Fruit fly (Drosophila melanogaster) whole organism, embryonic: Measurements from ENCODE around the gene dlt.

Experiments used
- Adf1 ChIP-seq: fragments of 200-800 bp; sonication (Bioruptor generic); IDR thresholded peaks from 2 replicates; pipeline ENCODE4 v1.3.6; 2022; ENCODE audit warnings: missing biosample characterization, missing genetic modification characterization
- Asciz ChIP-seq: fragments of 200-800 bp; sonication (Bioruptor generic); optimal IDR thresholded peaks from 2 replicates; lab custom pipeline; 2017; ENCODE audit warnings: missing biosample characterization, mild to moderate bottlenecking, missing genetic modification characterization, missing genetic modification reagents
- Blimp-1 ChIP-seq: fragments of 200-800 bp; sonication (Bioruptor generic); optimal IDR thresholded peaks from 3 replicates; lab custom pipeline; 2018; ENCODE audit warnings: missing biosample characterization, missing genetic modification characterization, mild to moderate bottlenecking, moderate library complexity, missing genetic modification reagents
- CG10274 ChIP-seq: fragments of 200-800 bp; sonication (Bioruptor generic); optimal IDR thresholded peaks from 3 replicates; lab custom pipeline; 2017; ENCODE audit warnings: missing biosample characterization, mild to moderate bottlenecking, missing genetic modification characterization
- CG11695 ChIP-seq: fragments of 200-800 bp; sonication (Bioruptor generic); IDR thresholded peaks from 3 replicates; pipeline ENCODE4 v1.3.6; 2022; ENCODE audit warnings: missing biosample characterization, missing genetic modification characterization
- CG12104 ChIP-seq: fragments of 200-800 bp; sonication (Bioruptor generic); optimal IDR thresholded peaks from 3 replicates; lab custom pipeline; 2016; ENCODE audit warnings: missing biosample characterization, missing genetic modification characterization
- CG15269 ChIP-seq: fragments of 200-800 bp; sonication (Bioruptor generic); optimal IDR thresholded peaks from 2 replicates; lab custom pipeline; 2018; ENCODE audit warnings: missing biosample characterization, mild to moderate bottlenecking, missing genetic modification characterization, moderate library complexity
- CG1603 ChIP-seq: fragments of 200-800 bp; sonication (Bioruptor generic); optimal IDR thresholded peaks from 2 replicates; lab custom pipeline; 2019; ENCODE audit warnings: missing biosample characterization, mild to moderate bottlenecking, missing genetic modification characterization, moderate library complexity
- CG17359 ChIP-seq: fragments of 200-800 bp; sonication (Bioruptor generic); optimal IDR thresholded peaks from 3 replicates; lab custom pipeline; 2018; ENCODE audit warnings: missing biosample characterization, mild to moderate bottlenecking, missing genetic modification characterization, moderate library complexity
- CG17829 ChIP-seq: fragments of 200-800 bp; optimal IDR thresholded peaks from 2 replicates; lab custom pipeline; 2019; ENCODE audit warnings: missing biosample characterization, mild to moderate bottlenecking, missing genetic modification characterization, moderate library complexity
- CG17912 ChIP-seq: fragments of 200-800 bp; sonication (Bioruptor generic); optimal IDR thresholded peaks from 2 replicates; lab custom pipeline; 2018; ENCODE audit warnings: missing biosample characterization, mild to moderate bottlenecking, missing genetic modification characterization
- CG31224 ChIP-seq: fragments of 200-800 bp; sonication (Bioruptor generic); IDR thresholded peaks from 2 replicates; pipeline ENCODE4 v1.3.6; 2022; ENCODE audit warnings: missing biosample characterization, missing genetic modification characterization
- CG32772 ChIP-seq: fragments of 200-800 bp; sonication (Bioruptor generic); IDR thresholded peaks from 2 replicates; pipeline ENCODE4 v1.3.6; 2022; ENCODE audit warnings: missing biosample characterization, missing genetic modification characterization
- CG7271 ChIP-seq: fragments of 200-800 bp; sonication (Bioruptor generic); optimal IDR thresholded peaks from 2 replicates; lab custom pipeline; 2018; ENCODE audit warnings: missing biosample characterization, mild to moderate bottlenecking, missing genetic modification characterization, moderate library complexity
- CG8281 ChIP-seq: fragments of 200-800 bp; sonication (Bioruptor generic); optimal IDR thresholded peaks from 2 replicates; lab custom pipeline; 2018; ENCODE audit warnings: missing biosample characterization, mild to moderate bottlenecking, missing genetic modification characterization, moderate library complexity
- Dip3 ChIP-seq: fragments of 200-800 bp; sonication (Bioruptor generic); optimal IDR thresholded peaks from 3 replicates; lab custom pipeline; 2016; ENCODE audit warnings: missing biosample characterization, missing genetic modification characterization
- Dp ChIP-seq: fragments of 200-800 bp; sonication (Bioruptor generic); optimal IDR thresholded peaks from 2 replicates; lab custom pipeline; 2018; ENCODE audit warnings: missing biosample characterization, mild to moderate bottlenecking, missing genetic modification characterization, moderate library complexity
- Dref ChIP-seq: fragments of 200-800 bp; sonication (Bioruptor generic); IDR thresholded peaks from 2 replicates; pipeline ENCODE4 v1.3.6; 2022; ENCODE audit warnings: missing biosample characterization, missing genetic modification characterization
- Drgx ChIP-seq: fragments of 200-800 bp; sonication (Bioruptor generic); IDR thresholded peaks from 2 replicates; pipeline ENCODE4 v1.3.6; 2022; ENCODE audit warnings: missing biosample characterization, missing genetic modification characterization
- Eip74EF ChIP-seq, 2 experiments: fragments of 200-800 bp in 1 of 2; fragments of >200 bp in 1 of 2; sonication (Bioruptor generic) in 1 of 2; optimal IDR thresholded peaks; 2 replicates each; lab custom pipeline; 2017 to 2019; ENCODE audit warnings: missing biosample characterization in 2 of 2, missing genetic modification characterization in 2 of 2, mild to moderate bottlenecking in 1 of 2, moderate library complexity in 1 of 2
- Hand ChIP-seq: fragments of 200-800 bp; sonication (Bioruptor generic); optimal IDR thresholded peaks from 2 replicates; lab custom pipeline; 2017; ENCODE audit warnings: mild to moderate bottlenecking, missing biosample characterization, missing genetic modification reagents, missing genetic modification characterization
- Hr39 ChIP-seq: fragments of >200 bp; optimal IDR thresholded peaks from 2 replicates; lab custom pipeline; 2017
- Jarid2 ChIP-seq: fragments of 200-800 bp; sonication (Bioruptor generic); optimal IDR thresholded peaks from 3 replicates; lab custom pipeline; 2017; ENCODE audit warnings: mild to moderate bottlenecking, missing biosample characterization, missing genetic modification reagents, missing genetic modification characterization
- Kr ChIP-seq: fragments of 200-800 bp; sonication (Bioruptor generic); optimal IDR thresholded peaks from 2 replicates; lab custom pipeline; 2017; ENCODE audit warnings: missing biosample characterization, mild to moderate bottlenecking, missing genetic modification characterization
- Max ChIP-seq: fragments of 200-800 bp; sonication (Bioruptor generic); optimal IDR thresholded peaks from 2 replicates; lab custom pipeline; 2016; ENCODE audit warnings: missing biosample characterization, mild to moderate bottlenecking, missing genetic modification characterization
- Med ChIP-seq: fragments of 200-800 bp; sonication (Bioruptor generic); peaks from one replicate; lab custom pipeline; 2016; ENCODE audit warnings: missing biosample characterization, missing genetic modification characterization, mild to moderate bottlenecking, inconsistent platforms, moderate library complexity
- Meics ChIP-seq: fragments of 200-800 bp; sonication (Bioruptor generic); optimal IDR thresholded peaks from 2 replicates; lab custom pipeline; 2017; ENCODE audit warnings: missing biosample characterization, mild to moderate bottlenecking, missing genetic modification characterization
- Mes4 ChIP-seq: fragments of 200-800 bp; sonication (Bioruptor generic); optimal IDR thresholded peaks from 2 replicates; lab custom pipeline; 2016; ENCODE audit warnings: missing biosample characterization, missing genetic modification characterization
- Nf-YB ChIP-seq: fragments of 200-800 bp; sonication (Bioruptor generic); optimal IDR thresholded peaks from 3 replicates; lab custom pipeline; 2019; ENCODE audit warnings: missing biosample characterization, mild to moderate bottlenecking, missing genetic modification characterization, moderate library complexity
- NfI ChIP-seq: fragments of 200-800 bp; sonication (Bioruptor generic); optimal IDR thresholded peaks from 3 replicates; lab custom pipeline; 2018; ENCODE audit warnings: missing biosample characterization, mild to moderate bottlenecking, missing genetic modification characterization, moderate library complexity
- Ssrp ChIP-seq: fragments of 200-800 bp; sonication (Bioruptor generic); optimal IDR thresholded peaks from 2 replicates; lab custom pipeline; 2018; ENCODE audit warnings: missing biosample characterization, mild to moderate bottlenecking, missing genetic modification characterization, moderate library complexity
- Trl ChIP-seq, 3 experiments: fragments of >200 bp in 2 of 3; fragments of 200-800 bp in 1 of 3; sonication (Bioruptor generic) in 1 of 3; optimal IDR thresholded peaks; 2 replicates in 1 of 3; 3 replicates in 2 of 3; lab custom pipeline; 2016 to 2017; ENCODE audit warnings: missing biosample characterization in 1 of 3, missing genetic modification characterization in 1 of 3
- ash1 ChIP-seq: fragments of 200-800 bp; sonication (Bioruptor generic); optimal IDR thresholded peaks from 2 replicates; lab custom pipeline; 2018; ENCODE audit warnings: missing biosample characterization, mild to moderate bottlenecking, missing genetic modification characterization
- cwo ChIP-seq: fragments of 200-800 bp; sonication (Bioruptor generic); optimal IDR thresholded peaks from 3 replicates; lab custom pipeline; 2017; ENCODE audit warnings: missing biosample characterization, missing genetic modification characterization, mild to moderate bottlenecking, moderate library complexity, missing genetic modification reagents
- dan ChIP-seq: fragments of 200-800 bp; sonication (Bioruptor generic); IDR thresholded peaks from 2 replicates; pipeline ENCODE4 v1.3.6; 2022; ENCODE audit warnings: missing biosample characterization, missing genetic modification characterization
- emc ChIP-seq: fragments of 200-800 bp; sonication (Bioruptor generic); optimal IDR thresholded peaks from 2 replicates; lab custom pipeline; 2016; ENCODE audit warnings: missing biosample characterization, missing genetic modification characterization
- grn ChIP-seq: fragments of 200-800 bp; sonication (Bioruptor generic); optimal IDR thresholded peaks from 3 replicates; lab custom pipeline; 2017; ENCODE audit warnings: missing biosample characterization, missing genetic modification characterization
- lov ChIP-seq, 2 experiments: fragments of 200-800 bp in 1 of 2; fragments of >200 bp in 1 of 2; sonication (Bioruptor generic) in 1 of 2; IDR thresholded peaks in 1 of 2; optimal IDR thresholded peaks in 1 of 2; 2 replicates in 1 of 2; 3 replicates in 1 of 2; pipeline versions ENCODE4 v1.3.6 to Lab custom; 2017 to 2022; ENCODE audit warnings: missing biosample characterization in 1 of 2, missing genetic modification characterization in 1 of 2
- nau ChIP-seq: fragments of 200-800 bp; sonication (Bioruptor generic); optimal IDR thresholded peaks from 3 replicates; lab custom pipeline; 2017; ENCODE audit warnings: missing biosample characterization, mild to moderate bottlenecking, missing genetic modification characterization, missing genetic modification reagents
- nom ChIP-seq: fragments of 200-800 bp; sonication (Bioruptor generic); optimal IDR thresholded peaks from 2 replicates; lab custom pipeline; 2017; ENCODE audit warnings: missing biosample characterization, missing genetic modification characterization, mild to moderate bottlenecking, moderate library complexity, missing genetic modification reagents
- pfk ChIP-seq: fragments of 200-800 bp; sonication (Bioruptor generic); optimal IDR thresholded peaks from 2 replicates; lab custom pipeline; 2018; ENCODE audit warnings: missing biosample characterization, mild to moderate bottlenecking, missing genetic modification characterization, moderate library complexity
- sob ChIP-seq: fragments of 200-800 bp; sonication (Bioruptor generic); IDR thresholded peaks from 2 replicates; pipeline ENCODE4 v1.3.6; 2022; ENCODE audit warnings: missing biosample characterization, missing genetic modification characterization
- tna ChIP-seq: fragments of 200-800 bp; sonication (Bioruptor generic); IDR thresholded peaks from 2 replicates; pipeline ENCODE4 v1.3.6; 2022; ENCODE audit warnings: missing biosample characterization, missing genetic modification characterization; ENCODE audit not compliant: partially characterized antibody
- vvl ChIP-seq: fragments of 200-800 bp; sonication (Bioruptor generic); IDR thresholded peaks from 2 replicates; pipeline ENCODE4 v1.3.6; 2022; ENCODE audit warnings: missing biosample characterization, missing genetic modification characterization
- wdn ChIP-seq: fragments of 200-800 bp; sonication (Bioruptor generic); IDR thresholded peaks from 2 replicates; pipeline ENCODE4 v1.3.6; 2022; ENCODE audit warnings: missing biosample characterization, missing genetic modification characterization

Gene dlt

DNA sequence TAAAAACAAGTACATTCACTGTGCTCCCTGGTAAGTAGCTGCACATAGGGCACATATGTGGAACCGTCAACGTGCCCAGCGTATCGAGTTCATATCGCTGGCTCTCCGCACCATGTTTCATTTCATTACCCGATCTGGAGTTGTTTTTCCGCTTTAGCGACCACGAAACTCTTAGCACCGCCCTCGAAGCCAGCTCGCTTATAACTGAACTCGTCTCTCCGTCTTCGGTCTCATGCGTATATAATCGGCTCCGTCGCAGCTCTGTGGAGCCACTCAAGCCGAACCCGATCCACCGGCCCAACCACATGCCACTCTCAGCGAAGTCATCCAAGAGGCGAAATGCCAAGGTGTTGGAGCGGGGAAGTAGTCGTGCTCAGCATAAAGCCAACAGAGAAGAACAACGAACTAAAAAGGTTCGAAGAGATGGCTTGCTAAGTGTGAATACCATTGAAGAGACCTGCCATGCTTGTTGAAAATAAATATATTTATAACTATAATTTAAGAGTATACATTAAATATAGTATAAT is 39.6 kb downstream of the dlt start, which contains the start of gene Cht2 (continued):
- no peak for TF ChIP-seq CG7271
- TF ChIP-seq Meics (GFP tag; lab: Kevin White, UChicago): no peak
- TF ChIP-seq sob: peak; percentile 51; the same call in 1 of the 2 replicates
- no peak for TF ChIP-seq CG1603
- TF ChIP-seq Dip3 (GFP tag; lab: Kevin White, UChicago): no peak
- TF ChIP-seq emc (GFP tag; lab: Kevin White, UChicago): no peak
- peak; percentile 64 to 74 for TF ChIP-seq Trl (optimal IDR thresholded peaks at IDR 0.05; lab: Kevin White, UChicago)
- no peak for TF ChIP-seq Trl (GFP tag; optimal IDR thresholded peaks at IDR 0.05; lab: Kevin White, UChicago)
- TF ChIP-seq wdn (GFP tag; lab: Robert Waterston, UW): no peak
- 0 out of 2 replicates have a peak, but pooled peaks have one; percentile 12 for TF ChIP-seq CG31224
- no peak for TF ChIP-seq CG17359
- TF ChIP-seq Hand (GFP tag; lab: Kevin White, UChicago): no peak
- no peak for TF ChIP-seq CG10274 (GFP tag; lab: Kevin White, UChicago)
- no peak for TF ChIP-seq NfI (GFP tag; lab: Kevin White, UChicago)
- TF ChIP-seq tna (GFP tag; lab: Robert Waterston, UW): no peak
- TF ChIP-seq Dp: no peak
- peak; percentile 73 for TF ChIP-seq Jarid2 (GFP tag; lab: Kevin White, UChicago)
- peak; percentile 33; the same call in 1 of the 2 replicates for TF ChIP-seq Adf1
- no peak for TF ChIP-seq CG32772
- TF ChIP-seq Drgx (GFP tag; lab: Robert Waterston, UW): peak; percentile 42; the same call in 1 of the 2 replicates
- TF ChIP-seq CG15269 (tag; lab: Kevin White, UChicago): peak; percentile 49
- peak; percentile 52 for TF ChIP-seq nom (GFP tag; lab: Kevin White, UChicago)
- no peak for TF ChIP-seq nau
- TF ChIP-seq CG11695 (GFP tag; lab: Robert Waterston, UW): no peak
- TF ChIP-seq Med (GFP tag; lab: Kevin White, UChicago): peak; percentile 76
- TF ChIP-seq vvl: peak; percentile 13; the same call in 1 of the 2 replicates
- no peak for TF ChIP-seq Hr39 (lab: Kevin White, UChicago)
- TF ChIP-seq CG17912 (GFP tag; lab: Kevin White, UChicago): no peak
- peak; percentile 1 for TF ChIP-seq Nf-YB (GFP tag; lab: Kevin White, UChicago)
- TF ChIP-seq Kr (GFP tag; lab: Kevin White, UChicago): no peak
- TF ChIP-seq CG17829: no peak

DNA sequence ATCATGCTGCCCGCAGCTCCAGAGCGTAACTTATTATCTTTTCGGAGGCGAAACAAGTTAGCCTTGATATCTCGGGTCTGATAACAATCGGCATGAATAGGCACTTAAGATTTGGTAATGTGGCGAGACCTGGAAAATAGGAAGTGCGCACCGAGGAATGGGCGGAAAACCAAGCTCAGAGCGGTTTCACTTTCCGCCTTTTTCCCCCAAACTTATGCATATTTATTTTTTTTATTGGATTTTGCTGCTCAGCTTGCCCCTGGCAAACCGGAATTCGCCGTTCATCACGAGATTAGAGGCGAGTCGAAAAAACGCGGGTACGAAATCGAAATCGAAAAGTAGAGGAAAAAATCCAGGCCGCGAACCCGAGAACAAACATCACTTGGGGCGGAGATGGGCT is 40.2 kb downstream of the dlt start:
- TF ChIP-seq CG8281 (tag; lab: Kevin White, UChicago) (no peak), lov (optimal IDR thresholded peaks at IDR 0.05; lab: Kevin White, UChicago) (no peak), lov (GFP tag; IDR thresholded peaks at IDR 0.05; lab: Robert Waterston, UW) (0 out of 3 replicates have a peak, but pooled peaks have one; percentile 36), vvl (peak; percentile 47), cwo (GFP tag; lab: Kevin White, UChicago) (peak; percentile 23), Blimp-1 (peak; percentile 82), Hand (GFP tag; lab: Kevin White, UChicago) (no peak), grn (GFP tag; lab: Kevin White, UChicago) (peak; percentile 20)

DNA sequence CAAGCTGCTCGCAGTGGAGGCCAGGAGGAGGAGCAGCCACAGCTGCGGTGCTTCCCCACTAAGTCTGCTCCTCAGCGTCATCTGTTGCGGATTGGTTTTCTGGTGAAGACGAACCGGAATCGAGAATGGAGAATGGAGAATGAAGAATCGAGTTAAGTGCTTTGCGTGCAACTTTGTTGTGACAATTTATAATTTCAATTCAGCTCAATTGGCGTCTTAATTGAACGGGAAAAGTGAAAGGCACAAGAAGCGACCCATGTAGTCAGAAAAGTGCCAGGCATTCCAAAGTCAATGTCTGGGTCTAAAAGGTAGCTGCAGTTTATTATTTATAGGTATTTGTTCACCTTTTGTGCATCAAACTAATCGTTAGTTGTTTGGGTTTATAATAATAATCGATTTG is 40.9 kb downstream of the dlt start:
- TF ChIP-seq Mes4 (GFP tag; lab: Kevin White, UChicago) (no peak), Dref (GFP tag; lab: Robert Waterston, UW) (no peak), Max (GFP tag; lab: Kevin White, UChicago) (no peak), Eip74EF (GFP tag; optimal IDR thresholded peaks at IDR 0.05; lab: Kevin White, UChicago) (no peak), dan (GFP tag; lab: Robert Waterston, UW) (no peak), Ssrp (no peak), pfk (GFP tag; lab: Kevin White, UChicago) (no peak), Asciz (GFP tag; lab: Kevin White, UChicago) (no peak), ash1 (no peak), CG12104 (no peak)
